Worm (Caenorhabditis elegans): ENCODE measurements around the gene math-19.
"Not testable (repeated sequence)": the region's sequence is repeated elsewhere in the genome, so short reads cannot be mapped to it uniquely, and the experiment has no call there.

DNA sequence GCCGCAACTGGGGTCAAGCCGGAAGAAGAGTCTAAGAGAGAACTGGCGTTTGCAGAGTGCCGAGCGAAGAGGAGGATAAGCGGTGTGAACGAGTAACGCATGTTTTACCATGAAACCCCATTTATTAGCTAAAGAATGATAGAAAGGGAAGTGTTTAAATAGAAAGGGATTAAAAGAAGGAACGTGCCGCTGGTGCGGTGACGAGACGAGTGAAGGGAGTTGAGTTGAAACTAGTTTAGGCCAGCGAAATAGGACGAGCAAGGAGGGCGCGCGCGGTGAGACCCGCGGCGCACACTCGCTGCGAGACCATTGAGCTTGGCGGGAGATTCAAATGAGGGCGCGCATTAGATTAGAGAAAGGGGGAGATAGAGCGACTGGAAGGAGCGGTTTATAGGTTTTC is 47.9 kb downstream of the math-19 start, which contains the start of gene math-1:
- not testable (repeated sequence) for TF ChIP-seq daf-12 (tag; optimal IDR thresholded peaks at IDR 0.05); unc-39 (tag; optimal IDR thresholded peaks at IDR 0.05); nhr-11 (tag; optimal IDR thresholded peaks at IDR 0.05); elt-2 (tag; optimal IDR thresholded peaks at IDR 0.05); nhr-23 (tag; optimal IDR thresholded peaks at IDR 0.05); ZK546.5 (tag; optimal IDR thresholded peaks at IDR 0.05); fkh-10 (GFP tag; optimal IDR thresholded peaks at IDR 0.05); ztf-11 (tag; optimal IDR thresholded peaks at IDR 0.05)

All from whole organism, L3 larva.